Worm (Caenorhabditis elegans): ENCODE results near the gene daf-10.

ce11 chrIV:9098942-9099341 is 47.1 kb downstream of the daf-10 start, which contains the start of gene gldi-10:
- no peak for TF ChIP-seq tab-1 (GFP tag; IDR thresholded peaks at IDR 0.05)
- no peak for TF ChIP-seq T22C8.4 (GFP tag; IDR thresholded peaks at IDR 0.05)
- no peak for TF ChIP-seq flt-1 (GFP tag; IDR thresholded peaks at IDR 0.05)
- no peak for TF ChIP-seq ztf-29 (GFP tag; IDR thresholded peaks at IDR 0.05)
